Fruit fly (Drosophila melanogaster): Measurements from ENCODE around the gene Bx42.

DNA sequence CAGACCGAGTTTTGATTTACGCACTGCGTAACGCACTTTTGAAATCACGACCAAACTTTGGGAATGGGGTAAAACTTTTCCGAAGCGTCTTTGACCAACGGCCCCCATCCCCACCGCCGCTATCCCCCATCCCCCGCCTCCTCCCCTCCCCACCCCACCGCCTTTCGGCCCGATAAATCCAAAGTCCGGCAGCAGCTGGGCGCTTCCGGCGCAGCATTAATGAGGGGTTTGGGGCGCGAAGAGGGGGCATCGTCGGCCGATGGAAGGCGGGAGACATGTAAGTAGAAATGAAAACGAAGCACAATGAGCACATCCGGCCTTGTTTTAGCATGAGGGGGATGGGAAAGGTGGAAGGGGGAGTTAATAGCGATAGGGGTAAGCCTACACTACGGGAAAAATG lies 32.7 kb upstream of the Bx42 start:
- TF ChIP-seq Pif1A (GFP tag; optimal IDR thresholded peaks at IDR 0.05), result no peak
- no peak for TF ChIP-seq Snoo (tag; optimal IDR thresholded peaks at IDR 0.05)
- TF ChIP-seq CG32121 (GFP tag; IDR thresholded peaks at IDR 0.05), result peak; percentile 59
- TF ChIP-seq CG13204 (GFP tag; optimal IDR thresholded peaks at IDR 0.05), result peak; percentile 79
- TF ChIP-seq CG8159 (tag; optimal IDR thresholded peaks at IDR 0.05), result peak; percentile 16
- no peak for TF ChIP-seq Pif1B (GFP tag; optimal IDR thresholded peaks at IDR 0.05)
- peak; percentile 48; the same call in 1 of the 2 replicates for TF ChIP-seq CG12605 (GFP tag; IDR thresholded peaks at IDR 0.05)
- peak; percentile 16 for TF ChIP-seq CG17806 (tag; optimal IDR thresholded peaks at IDR 0.05)
- peak; percentile 42; the same call in 1 of the 3 replicates for TF ChIP-seq CG4496 (GFP tag; IDR thresholded peaks at IDR 0.05)
- TF ChIP-seq CG34367 (tag; optimal IDR thresholded peaks at IDR 0.05), result no peak

All from whole organism, pupa.